Worm (Caenorhabditis elegans) whole organism, L4 larva: Measurements from ENCODE around the gene ZK930.6.

Experiments
- F26F4.8 ChIP-seq: fragments of 200-800 bp; sonication (Bioruptor generic); conservative IDR thresholded peaks from 2 replicates; pipeline ENCODE4 v1.3.6; 2022; ENCODE audit warnings: missing genetic modification characterization, missing compliant biosample characterization
- F49E8.2 ChIP-seq: sonication (generic microtip); optimal IDR thresholded peaks from 2 replicates; lab custom pipeline; 2016; ENCODE audit warnings: missing compliant biosample characterization, mild to moderate bottlenecking, missing genetic modification characterization, borderline replicate concordance
- aly-2 ChIP-seq: sonication (generic microtip); optimal IDR thresholded peaks from 2 replicates; lab custom pipeline; 2018; ENCODE audit warnings: missing biosample characterization, missing genetic modification characterization
- arid-1 ChIP-seq: fragments of 200-800 bp; sonication (Bioruptor generic); conservative IDR thresholded peaks from 2 replicates; pipeline ENCODE4 v1.3.6; 2022; ENCODE audit warnings: missing genetic modification reagents, missing genetic modification characterization, missing compliant biosample characterization
- attf-4 ChIP-seq: sonication (generic microtip); optimal IDR thresholded peaks from 3 replicates; lab custom pipeline; 2017; ENCODE audit warnings: missing biosample characterization, missing genetic modification characterization
- ceh-20 ChIP-seq: fragments of 200-800 bp; sonication (Bioruptor generic); IDR thresholded peaks from 2 replicates; pipeline ENCODE4 v1.3.6; 2022; ENCODE audit warnings: missing genetic modification reagents, missing genetic modification characterization, missing compliant biosample characterization
- ceh-44 ChIP-seq: fragments of 200-800 bp; sonication (Bioruptor generic); IDR thresholded peaks from 2 replicates; pipeline ENCODE4 v1.3.6; 2022; ENCODE audit warnings: missing genetic modification reagents, missing genetic modification characterization, missing compliant biosample characterization
- ces-1 ChIP-seq: fragments of 150-350 bp; sonication (generic microtip); optimal IDR thresholded peaks from 4 replicates; lab custom pipeline; 2014; ENCODE audit warnings: missing biosample characterization, missing genetic modification reagents, missing genetic modification characterization
- ctbp-1 ChIP-seq: fragments of 200-800 bp; sonication (Bioruptor generic); IDR thresholded peaks from 2 replicates; pipeline ENCODE4 v1.3.6; 2022; ENCODE audit warnings: missing genetic modification reagents, missing genetic modification characterization, missing compliant biosample characterization
- daf-16 ChIP-seq, 3 experiments: sonication (generic microtip); optimal IDR thresholded peaks; 2 replicates each; lab custom pipeline; 2016 to 2017; ENCODE audit warnings: missing genetic modification characterization in 3 of 3, missing genetic modification reagents in 3 of 3, mild to moderate bottlenecking in 2 of 3, missing compliant biosample characterization in 2 of 3, missing biosample characterization in 1 of 3, moderate library complexity in 1 of 3
- daf-19 ChIP-seq: fragments of 200-800 bp; sonication (Bioruptor generic); conservative IDR thresholded peaks from 2 replicates; pipeline ENCODE4 v1.3.6; 2022; ENCODE audit warnings: missing genetic modification characterization, missing compliant biosample characterization
- egl-27 ChIP-seq: sonication (generic microtip); optimal IDR thresholded peaks from 3 replicates; lab custom pipeline; 2017; ENCODE audit warnings: missing biosample characterization, missing genetic modification reagents, missing genetic modification characterization
- egl-43 ChIP-seq: fragments of 200-800 bp; sonication (Bioruptor generic); IDR thresholded peaks from 2 replicates; pipeline ENCODE4 v1.3.6; 2022; ENCODE audit warnings: missing genetic modification reagents, missing genetic modification characterization, missing compliant biosample characterization
- fkh-10 ChIP-seq: fragments of 150-350 bp; optimal IDR thresholded peaks from 2 replicates; lab custom pipeline; 2014; ENCODE audit warnings: missing biosample characterization, missing genetic modification reagents, missing genetic modification characterization
- hif-1 ChIP-seq, 2 experiments: sonication (generic microtip); optimal IDR thresholded peaks; 2 replicates each; lab custom pipeline; 2016 to 2017; ENCODE audit warnings: missing compliant biosample characterization in 2 of 2, missing genetic modification characterization in 2 of 2, missing genetic modification reagents in 2 of 2, missing genotype in 2 of 2, mild to moderate bottlenecking in 1 of 2
- hlh-30 ChIP-seq: sonication (generic microtip); optimal IDR thresholded peaks from 2 replicates; lab custom pipeline; 2017; ENCODE audit warnings: antibody characterized with exemption, mild to moderate bottlenecking, missing genetic modification characterization, missing compliant biosample characterization; ENCODE audit not compliant: insufficient read depth
- jun-1 ChIP-seq: fragments of 150-350 bp; optimal IDR thresholded peaks from 2 replicates; lab custom pipeline; 2014; ENCODE audit warnings: missing biosample characterization, missing genetic modification reagents, missing genetic modification characterization
- lim-7 ChIP-seq: fragments of 200-800 bp; sonication (Bioruptor generic); IDR thresholded peaks from 2 replicates; pipeline ENCODE4 v1.3.6; 2022; ENCODE audit warnings: missing genetic modification characterization, missing compliant biosample characterization
- lin-29 ChIP-seq: fragments of 200-800 bp; sonication (Bioruptor generic); IDR thresholded peaks from 2 replicates; pipeline ENCODE4 v1.3.6; 2022; ENCODE audit warnings: missing genetic modification reagents, missing genetic modification characterization, missing compliant biosample characterization
- mdl-1 ChIP-seq, 2 experiments: fragments of 150-350 bp in 1 of 2; sonication (generic microtip) in 1 of 2; optimal IDR thresholded peaks; 2 replicates each; lab custom pipeline; 2014 to 2017; ENCODE audit warnings: missing biosample characterization in 2 of 2, missing genetic modification characterization in 2 of 2
- mes-2 ChIP-seq: sonication (generic microtip); optimal IDR thresholded peaks from 2 replicates; lab custom pipeline; 2016; ENCODE audit warnings: missing genotype, mild to moderate bottlenecking, missing genetic modification characterization, missing compliant biosample characterization; ENCODE audit not compliant: poor library complexity, severe bottlenecking
- mxl-2 ChIP-seq: fragments of 200-800 bp; sonication (Bioruptor generic); conservative IDR thresholded peaks from 2 replicates; pipeline ENCODE4 v1.3.6; 2022; ENCODE audit warnings: missing genetic modification reagents, missing genetic modification characterization, missing compliant biosample characterization
- nhr-111 ChIP-seq: fragments of 200-800 bp; sonication (Bioruptor generic); optimal IDR thresholded peaks from 2 replicates; lab custom pipeline; 2018; ENCODE audit warnings: mild to moderate bottlenecking, missing genetic modification characterization, missing compliant biosample characterization
- nhr-25 ChIP-seq: sonication (generic microtip); optimal IDR thresholded peaks from 2 replicates; lab custom pipeline; 2017; ENCODE audit warnings: missing genetic modification characterization, mild to moderate bottlenecking, missing compliant biosample characterization, antibody characterized with exemption, moderate library complexity, borderline replicate concordance; ENCODE audit not compliant: insufficient read depth
- nhr-28 ChIP-seq: fragments of 150-350 bp; optimal IDR thresholded peaks from 2 replicates; lab custom pipeline; 2014; ENCODE audit warnings: missing biosample characterization, missing genetic modification characterization
- nhr-42 ChIP-seq: fragments of 200-800 bp; sonication (Bioruptor generic); IDR thresholded peaks from 2 replicates; pipeline ENCODE4 v1.3.6; 2022; ENCODE audit warnings: missing genetic modification characterization, missing compliant biosample characterization
- nhr-76 ChIP-seq: fragments of 150-350 bp; optimal IDR thresholded peaks from 2 replicates; lab custom pipeline; 2014; ENCODE audit warnings: missing biosample characterization, missing genetic modification characterization
- php-3 ChIP-seq: fragments of 200-800 bp; sonication (Bioruptor generic); IDR thresholded peaks from 2 replicates; pipeline ENCODE4 v1.3.6; 2022; ENCODE audit warnings: missing genetic modification reagents, missing genetic modification characterization, missing compliant biosample characterization
- set-16 ChIP-seq: fragments of 200-800 bp; sonication (Bioruptor generic); IDR thresholded peaks from 2 replicates; pipeline ENCODE4 v1.3.6; 2022; ENCODE audit warnings: missing genetic modification reagents, missing genetic modification characterization, missing compliant biosample characterization
- tag-97 ChIP-seq: fragments of 200-800 bp; sonication (Bioruptor generic); IDR thresholded peaks from 2 replicates; pipeline ENCODE4 v1.3.6; 2022; ENCODE audit warnings: missing genetic modification characterization, missing compliant biosample characterization
- tra-1 ChIP-seq: fragments of 200-800 bp; sonication (Bioruptor generic); IDR thresholded peaks from 2 replicates; pipeline ENCODE4 v1.3.6; 2022; ENCODE audit warnings: missing genetic modification reagents, missing genetic modification characterization, missing compliant biosample characterization
- unc-62 ChIP-seq, 3 experiments: fragments of 150-350 bp in 1 of 3; sonication (generic microtip); optimal IDR thresholded peaks in 2 of 3; peaks in 1 of 3; 1 replicate in 1 of 3; 2 replicates in 2 of 3; lab custom pipeline; 2014 to 2017; ENCODE audit warnings: missing biosample characterization in 3 of 3, missing genetic modification characterization in 3 of 3, missing genetic modification reagents in 3 of 3, missing genotype in 1 of 3
- zag-1 ChIP-seq: fragments of 150-350 bp; optimal IDR thresholded peaks from 2 replicates; lab custom pipeline; 2014; ENCODE audit warnings: missing biosample characterization, missing genetic modification characterization
- zfp-3 ChIP-seq: fragments of 200-800 bp; sonication (Bioruptor generic); conservative IDR thresholded peaks from 2 replicates; pipeline ENCODE4 v1.3.6; 2022; ENCODE audit warnings: missing genetic modification reagents, missing genetic modification characterization, missing compliant biosample characterization
- zip-11 ChIP-seq: fragments of 200-800 bp; sonication (Bioruptor generic); IDR thresholded peaks from 2 replicates; pipeline ENCODE4 v1.3.6; 2022; ENCODE audit warnings: missing genetic modification characterization, missing compliant biosample characterization
- ztf-7 ChIP-seq: fragments of 150-350 bp; optimal IDR thresholded peaks from 2 replicates; lab custom pipeline; 2014; ENCODE audit warnings: missing biosample characterization, missing genetic modification characterization

Gene ZK930.6

ce11 chrII:11853108-11853507 lies 30.6 kb upstream of the ZK930.6 start:
- TF ChIP-seq nhr-28 (no peak), unc-62 (GFP tag; optimal IDR thresholded peaks at IDR 0.05 in 1 of 2; lab: Kevin White, UChicago) (peak in 1 of 2 experiments; percentile 52), unc-62 (tag; optimal IDR thresholded peaks at IDR 0.05; lab: Kevin White, UChicago) (no peak)

ce11 chrII:11854749-11855148 lies 29.0 kb upstream of the ZK930.6 start:
- TF ChIP-seq nhr-28 (peak; percentile 33), nhr-25 (tag; lab: Kevin White, UChicago) (no peak), lim-7 (no peak), attf-4 (tag; lab: Kevin White, UChicago) (no peak), ctbp-1 (GFP tag; lab: Robert Waterston, UW) (no peak), mes-2 (no peak), ces-1 (no peak), hlh-30 (peak; percentile 29), ceh-44 (no peak), F26F4.8 (no peak), hif-1 (tag; optimal IDR thresholded peaks at IDR 0.05; lab: Kevin White, UChicago) (no peak), egl-43 (GFP tag; lab: Robert Waterston, UW) (no peak), zag-1 (tag; lab: Kevin White, UChicago) (no peak), tra-1 (GFP tag; lab: Robert Waterston, UW) (no peak), jun-1 (tag; lab: Kevin White, UChicago) (no peak), daf-19 (GFP tag; lab: Robert Waterston, UW) (no peak), zip-11 (GFP tag; lab: Robert Waterston, UW) (no peak)

- TF ChIP-seq ctbp-1 (GFP tag; lab: Robert Waterston, UW) = no peak
- TF ChIP-seq lin-29 (GFP tag; lab: Robert Waterston, UW) = no peak
- TF ChIP-seq nhr-76 (tag; lab: Kevin White, UChicago) = no peak
- no peak for TF ChIP-seq ceh-20 (GFP tag; lab: Robert Waterston, UW)
- TF ChIP-seq php-3 (GFP tag; lab: Robert Waterston, UW) = no peak
- no peak for TF ChIP-seq fkh-10 (GFP tag; lab: Kevin White, UChicago)
- TF ChIP-seq ztf-7 (tag; lab: Kevin White, UChicago) = no peak
- no peak for TF ChIP-seq tag-97 (GFP tag; lab: Robert Waterston, UW)
- TF ChIP-seq aly-2 (tag; lab: Kevin White, UChicago) = no peak
- TF ChIP-seq ces-1 = no peak
- TF ChIP-seq mxl-2 (GFP tag; lab: Robert Waterston, UW) = no peak
- no peak for TF ChIP-seq nhr-111
- no peak for TF ChIP-seq mdl-1 (tag; optimal IDR thresholded peaks at IDR 0.05; lab: Kevin White, UChicago)
- no peak for TF ChIP-seq set-16 (GFP tag; lab: Robert Waterston, UW)
- no peak for TF ChIP-seq nhr-42 (GFP tag; lab: Robert Waterston, UW)
- no peak for TF ChIP-seq F49E8.2
- no peak for TF ChIP-seq zfp-3 (GFP tag; lab: Robert Waterston, UW)
- no peak for TF ChIP-seq egl-27 (tag; lab: Kevin White, UChicago)
Observed at ce11 chrII:11856361-11856760, 27.4 kb upstream of the ZK930.6 start, which contains the start of gene clh-1. Gene clh-1 (minus strand): TSS chrII:11856461.

ce11 chrII:11859833-11860232 lies 23.9 kb upstream of the ZK930.6 start:
- TF ChIP-seq daf-16 (GFP tag; optimal IDR thresholded peaks at IDR 0.05; lab: Kevin White, UChicago) (no peak), daf-16 (tag; optimal IDR thresholded peaks at IDR 0.05; lab: Kevin White, UChicago) (peak; percentile 49), arid-1 (no peak)
